Fruit fly (Drosophila melanogaster) whole organism, larva: ENCODE results near the gene CG13101.

Experiments used
- noc ChIP-seq: fragments of 200-800 bp; sonication (Bioruptor generic); optimal IDR thresholded peaks from 3 replicates; lab custom pipeline; 2019; ENCODE audit warnings: missing biosample characterization, mild to moderate bottlenecking, missing genetic modification characterization, moderate library complexity

CG13101 gene

DNA sequence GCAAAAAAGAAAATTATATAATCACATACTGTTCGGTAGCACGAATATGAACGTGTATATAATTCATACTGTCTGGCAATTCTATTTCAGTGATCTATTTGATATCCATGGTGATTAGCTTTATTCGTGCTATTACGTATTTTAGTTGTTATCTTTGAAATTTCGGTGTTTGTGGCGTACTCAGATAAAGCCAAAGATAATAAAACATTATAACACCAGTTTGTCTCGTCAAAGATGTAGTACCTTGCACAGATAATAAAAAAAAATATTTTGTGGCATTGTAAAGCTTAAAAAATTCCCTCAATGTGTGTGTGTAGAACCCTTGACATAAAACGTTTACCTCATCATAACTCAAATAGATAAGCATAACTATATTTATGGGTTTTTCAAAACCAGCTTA lies 36.7 kb downstream of the CG13101 start:
- TF ChIP-seq noc, result peak; percentile 11

DNA sequence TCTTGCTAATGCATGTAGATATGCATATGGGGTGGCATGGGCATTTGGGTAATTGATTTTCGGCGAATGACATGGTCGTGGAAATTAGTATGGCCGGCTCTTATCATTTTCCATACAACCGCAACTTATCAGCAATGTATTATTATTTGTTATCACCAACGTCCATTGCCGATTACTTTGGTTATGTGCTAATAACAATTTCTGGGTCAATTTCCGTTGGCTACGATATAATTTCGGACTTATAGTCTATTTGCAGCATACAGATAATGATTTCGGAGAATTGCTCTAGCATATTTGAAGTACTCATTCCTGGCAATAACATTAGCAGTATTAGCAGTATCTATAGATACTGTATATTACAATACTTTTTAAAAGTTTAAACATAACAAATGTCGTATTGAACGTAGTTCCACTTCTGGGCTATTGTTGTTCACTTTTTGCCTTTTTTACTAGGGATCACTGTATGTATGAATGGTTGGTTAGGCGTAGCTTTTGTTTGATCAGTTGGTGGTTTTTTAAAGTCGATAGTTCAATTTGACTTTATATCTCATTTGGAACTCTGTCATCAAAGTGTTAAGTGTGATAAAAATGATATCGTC lies 37.9 kb downstream of the CG13101 start, which contains the start of gene CG46397:
Gene CG46397, plus strand, starts transcription at position 549 of the 599 bp plus-strand sequence.
- peak; percentile 8 for TF ChIP-seq noc

DNA sequence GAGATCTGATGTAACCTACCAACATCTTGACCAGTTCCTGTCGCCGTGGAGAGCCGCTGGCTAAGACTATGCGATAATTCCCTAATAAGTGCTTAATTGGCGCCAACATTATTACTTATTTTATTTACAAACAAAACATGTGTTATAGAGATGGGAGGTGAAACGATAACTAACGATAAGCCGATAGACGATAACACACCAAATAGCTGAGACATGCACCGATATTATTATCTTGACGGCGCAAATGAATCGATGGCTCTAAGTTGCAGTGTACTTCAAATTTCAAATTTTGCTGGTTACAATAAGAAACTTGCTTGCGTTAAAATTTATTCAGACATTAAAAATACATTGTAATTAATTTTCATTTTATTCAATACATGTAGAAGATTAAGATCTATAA lies 41.6 kb downstream of the CG13101 start, which contains the start of gene CG9515:
Gene CG9515, minus strand, starts transcription at position 148 of the 400 bp plus-strand sequence.
- TF ChIP-seq noc, result no peak

DNA sequence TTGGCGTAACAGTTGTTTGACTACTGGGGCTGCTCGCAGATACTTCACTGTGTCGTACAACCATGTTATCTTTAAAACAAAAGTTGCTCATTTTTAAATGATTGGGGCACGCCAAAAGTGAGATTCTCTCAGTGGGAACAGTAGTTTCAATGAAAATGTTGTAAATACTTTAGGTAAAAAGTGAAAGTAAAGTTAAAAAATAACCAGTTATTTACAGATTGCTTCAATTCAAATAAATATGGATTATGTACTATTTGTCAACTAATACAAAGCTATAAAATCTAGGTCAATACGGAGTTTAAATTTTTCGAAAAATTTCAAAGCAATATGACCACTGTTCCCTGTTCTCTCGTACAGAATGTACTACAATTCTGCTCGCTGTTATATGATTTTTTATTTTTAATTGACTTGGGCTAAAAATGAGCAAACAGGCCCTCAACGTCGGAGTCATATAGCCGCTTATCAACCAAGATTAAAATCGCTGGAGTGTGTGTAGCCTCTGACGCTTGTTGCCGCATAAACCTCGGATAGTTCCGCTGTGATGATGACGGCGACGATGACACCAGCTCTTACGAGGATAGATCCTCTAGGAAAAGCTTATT lies 42.8 kb downstream of the CG13101 start, which contains the start of gene Argl:
Gene Argl, minus strand, starts transcription at position 370 of the 602 bp plus-strand sequence.
- peak; percentile 72 for TF ChIP-seq noc

DNA sequence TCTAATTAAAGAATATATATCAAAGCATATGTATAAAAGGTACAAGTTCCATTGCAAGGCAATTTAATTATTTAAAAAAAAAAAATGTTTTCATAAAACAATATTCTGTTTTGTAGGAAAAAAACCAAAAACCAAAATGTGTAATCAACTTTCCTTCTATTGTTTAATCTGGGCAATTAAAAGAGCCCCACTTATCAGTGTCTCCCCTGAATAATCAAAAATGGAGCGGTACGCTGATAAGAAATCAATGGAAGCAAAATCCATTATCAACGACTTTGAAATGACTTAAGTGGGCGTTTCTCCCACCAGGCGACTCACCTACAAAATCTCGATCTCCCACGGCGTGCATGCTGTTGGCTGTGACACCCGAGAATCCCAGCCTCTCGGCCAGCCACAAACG lies 44.0 kb downstream of the CG13101 start:
- TF ChIP-seq noc, result peak; percentile 8

DNA sequence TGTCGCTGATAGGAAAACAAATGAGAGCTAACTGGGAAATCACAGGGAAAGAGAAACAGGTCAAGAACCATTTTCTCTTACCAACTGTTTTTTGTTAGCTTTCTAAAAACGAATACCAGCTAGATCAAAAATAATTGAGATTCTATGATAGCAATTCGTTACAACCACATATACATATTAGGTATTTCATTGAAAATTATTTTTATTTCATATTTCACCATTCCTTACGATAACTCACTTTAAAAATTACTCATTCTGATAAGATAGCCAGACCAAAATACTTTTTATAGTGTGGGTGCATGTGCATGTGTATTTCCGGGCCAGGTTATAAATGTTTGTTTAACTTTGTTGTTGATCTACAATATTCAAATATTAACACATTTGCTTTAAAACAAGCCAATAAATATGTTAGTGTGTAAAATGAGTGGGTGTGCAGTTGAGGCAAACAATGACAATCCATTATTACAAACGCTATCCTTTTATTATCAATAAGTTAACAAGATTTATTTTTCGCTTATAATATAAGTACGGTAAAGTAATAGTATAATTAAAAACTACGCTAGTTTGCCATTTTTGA lies 46.7 kb downstream of the CG13101 start:
- TF ChIP-seq noc, result no peak

DNA sequence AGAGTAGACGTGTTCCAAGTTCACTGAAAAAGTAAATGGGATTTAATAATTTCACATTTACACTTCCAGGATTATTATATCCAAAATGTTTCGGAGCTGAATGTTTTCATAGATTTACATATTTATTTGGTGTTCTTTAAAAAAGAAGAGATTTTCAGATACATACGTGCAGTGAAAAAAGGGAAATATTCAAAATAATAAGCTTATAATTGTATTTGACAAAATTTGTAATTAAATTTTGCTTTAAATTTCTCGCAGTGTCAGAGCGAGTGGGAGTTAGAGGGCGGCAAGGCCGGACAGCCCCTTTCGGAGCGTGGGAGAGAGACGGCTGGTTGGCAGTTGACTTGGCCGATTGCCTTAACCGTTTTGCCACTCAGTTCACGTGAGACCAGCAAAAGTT lies 47.7 kb downstream of the CG13101 start, which contains the start of gene Tsp29Fb:
Gene Tsp29Fb, plus strand, starts transcription at position 388 of the 400 bp plus-strand sequence.
- TF ChIP-seq noc, result peak; percentile 93

DNA sequence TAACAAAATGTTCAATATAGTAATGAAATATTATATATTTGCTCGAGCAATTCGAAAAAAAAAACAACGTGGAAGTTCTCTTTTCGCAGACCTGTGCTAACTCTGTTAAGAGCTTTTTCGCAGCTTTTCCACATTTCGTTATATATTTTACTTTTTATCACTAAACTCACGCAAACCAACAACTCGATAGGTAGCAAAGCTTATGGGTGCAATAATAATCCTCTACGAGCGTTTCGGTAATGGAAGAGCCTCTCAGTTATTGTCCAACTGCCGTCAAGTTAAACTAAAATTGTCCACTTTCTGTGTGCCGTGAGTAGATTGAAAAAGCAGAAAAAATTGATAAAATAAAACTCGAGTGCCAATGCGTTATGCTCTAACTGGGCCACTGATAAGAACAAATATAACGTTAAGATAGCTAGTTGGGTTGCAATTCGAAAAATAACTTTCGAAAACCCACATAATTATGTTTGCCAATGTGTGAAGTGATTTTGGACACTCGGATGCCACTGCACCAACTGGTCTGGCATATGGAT lies 50.9 kb downstream of the CG13101 start, which contains the start of gene Tsp29Fa:
Gene Tsp29Fa, plus strand, starts transcription at position 253 of the 533 bp plus-strand sequence.
- TF ChIP-seq noc, result no peak

DNA sequence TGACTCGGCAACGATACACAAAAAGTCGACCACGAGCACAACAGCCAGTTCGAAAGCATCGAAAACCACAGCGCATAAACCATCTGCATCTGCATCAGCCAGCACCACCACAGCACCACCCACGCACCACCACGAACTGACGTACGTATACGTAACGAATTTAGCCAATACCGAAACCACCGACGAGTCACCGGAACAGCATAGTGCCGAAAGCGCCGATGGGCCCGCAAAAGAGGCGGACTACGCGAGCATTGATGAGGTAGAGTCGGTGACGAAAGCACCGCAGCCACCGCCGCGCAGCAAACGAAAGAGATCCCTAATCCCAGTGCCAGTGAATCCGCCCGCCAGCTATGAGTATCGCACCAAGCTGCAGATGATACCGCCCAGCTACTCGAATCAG lies 53.5 kb downstream of the CG13101 start:
- no peak for TF ChIP-seq noc
